Fruit fly (Drosophila melanogaster) whole organism, embryonic: ENCODE measurements around the gene GstD5.

Experiments used
- Abd-B ChIP-seq: fragments of 200-800 bp; sonication (Bioruptor generic); optimal IDR thresholded peaks from 2 replicates; lab custom pipeline; 2018; ENCODE audit warnings: missing biosample characterization, mild to moderate bottlenecking, missing genetic modification characterization, moderate library complexity
- Atf3 ChIP-seq: fragments of 200-800 bp; sonication (Bioruptor generic); optimal IDR thresholded peaks from 3 replicates; lab custom pipeline; 2016; ENCODE audit warnings: missing biosample characterization, missing genetic modification characterization
- Atf6 ChIP-seq: fragments of 200-800 bp; sonication (Bioruptor generic); IDR thresholded peaks from 2 replicates; pipeline ENCODE4 v1.3.6; 2022; ENCODE audit warnings: missing biosample characterization, missing genetic modification characterization
- B-H1 ChIP-seq: fragments of 200-800 bp; sonication (Bioruptor generic); IDR thresholded peaks from 3 replicates; pipeline ENCODE4 v1.3.6; 2022; ENCODE audit warnings: missing biosample characterization, missing genetic modification characterization
- CG10959 ChIP-seq: fragments of 200-800 bp; sonication (Bioruptor generic); IDR thresholded peaks from 2 replicates; pipeline ENCODE4 v1.3.6; 2022; ENCODE audit warnings: missing biosample characterization, missing genetic modification characterization
- CG12659 ChIP-seq: fragments of 200-800 bp; sonication (Bioruptor generic); optimal IDR thresholded peaks from 3 replicates; lab custom pipeline; 2017; ENCODE audit warnings: mild to moderate bottlenecking, missing biosample characterization, missing genetic modification reagents, missing genetic modification characterization
- CG13894 ChIP-seq: fragments of 200-800 bp; sonication (Bioruptor generic); optimal IDR thresholded peaks from 3 replicates; lab custom pipeline; 2018; ENCODE audit warnings: missing biosample characterization, mild to moderate bottlenecking, missing genetic modification characterization, moderate library complexity
- CG16779 ChIP-seq: fragments of 200-800 bp; sonication (Bioruptor generic); IDR thresholded peaks from 2 replicates; pipeline ENCODE4 v1.3.6; 2022; ENCODE audit warnings: missing biosample characterization, missing genetic modification characterization
- CG16815 ChIP-seq: fragments of 200-800 bp; sonication (Bioruptor generic); optimal IDR thresholded peaks from 3 replicates; lab custom pipeline; 2017; ENCODE audit warnings: missing biosample characterization, mild to moderate bottlenecking, missing genetic modification characterization
- CG17361 ChIP-seq: fragments of 200-800 bp; sonication (Bioruptor generic); IDR thresholded peaks from 3 replicates; pipeline ENCODE4 v1.3.6; 2022; ENCODE audit warnings: missing biosample characterization, missing genetic modification characterization
- CG1832 ChIP-seq: fragments of 200-800 bp; sonication (Bioruptor generic); optimal IDR thresholded peaks from 2 replicates; lab custom pipeline; 2017; ENCODE audit warnings: missing biosample characterization, mild to moderate bottlenecking, missing genetic modification characterization, inconsistent platforms
- CG2199 ChIP-seq: fragments of 200-800 bp; sonication (Bioruptor generic); IDR thresholded peaks from 3 replicates; pipeline ENCODE4 v1.3.6; 2022; ENCODE audit warnings: missing biosample characterization, missing genetic modification characterization
- CG2875 ChIP-seq: fragments of 200-800 bp; sonication (Bioruptor generic); optimal IDR thresholded peaks from 2 replicates; lab custom pipeline; 2017; ENCODE audit warnings: missing biosample characterization, mild to moderate bottlenecking, missing genetic modification characterization, missing genetic modification reagents
- CG31224 ChIP-seq: fragments of 200-800 bp; sonication (Bioruptor generic); IDR thresholded peaks from 2 replicates; pipeline ENCODE4 v1.3.6; 2022; ENCODE audit warnings: missing biosample characterization, missing genetic modification characterization
- CG31388 ChIP-seq: fragments of 200-800 bp; sonication (Bioruptor generic); optimal IDR thresholded peaks from 2 replicates; lab custom pipeline; 2016; ENCODE audit warnings: missing biosample characterization, missing genetic modification characterization
- CG3726 ChIP-seq: fragments of 200-800 bp; sonication (Bioruptor generic); IDR thresholded peaks from 3 replicates; pipeline ENCODE4, ENCODE4 v1.3.6; 2022; ENCODE audit warnings: missing biosample characterization, missing genetic modification characterization
- CG4707 ChIP-seq: fragments of 200-800 bp; sonication (Bioruptor generic); optimal IDR thresholded peaks from 2 replicates; lab custom pipeline; 2018; ENCODE audit warnings: missing biosample characterization, mild to moderate bottlenecking, missing genetic modification characterization, moderate library complexity
- CG4730 ChIP-seq: fragments of 200-800 bp; sonication (Bioruptor generic); IDR thresholded peaks from 2 replicates; pipeline ENCODE4 v1.3.6; 2022; ENCODE audit warnings: missing biosample characterization, missing genetic modification characterization
- CG6654 ChIP-seq: fragments of 200-800 bp; sonication (Bioruptor generic); optimal IDR thresholded peaks from 2 replicates; lab custom pipeline; 2017; ENCODE audit warnings: missing biosample characterization, mild to moderate bottlenecking, missing genetic modification characterization
- CG8478 ChIP-seq: fragments of >200 bp; optimal IDR thresholded peaks from 2 replicates; lab custom pipeline; 2018
- CG9215 ChIP-seq: fragments of 200-800 bp; sonication (Bioruptor generic); IDR thresholded peaks from 2 replicates; pipeline ENCODE4 v1.3.6; 2022; ENCODE audit warnings: missing biosample characterization, missing genetic modification characterization
- CG9797 ChIP-seq: fragments of 200-800 bp; sonication (Bioruptor generic); optimal IDR thresholded peaks from 3 replicates; lab custom pipeline; 2018; ENCODE audit warnings: missing biosample characterization, mild to moderate bottlenecking, missing genetic modification characterization
- CG9932 ChIP-seq: fragments of 200-800 bp; sonication (Bioruptor generic); IDR thresholded peaks from 2 replicates; pipeline ENCODE4 v1.3.6; 2022; ENCODE audit warnings: missing biosample characterization, missing genetic modification characterization
- CHES-1-like ChIP-seq: fragments of 200-800 bp; sonication (Bioruptor generic); optimal IDR thresholded peaks from 2 replicates; lab custom pipeline; 2016; ENCODE audit warnings: missing biosample characterization, missing genetic modification characterization
- Chrac-16 ChIP-seq: fragments of 200-800 bp; sonication (Bioruptor generic); optimal IDR thresholded peaks from 3 replicates; lab custom pipeline; 2016; ENCODE audit warnings: missing biosample characterization, missing genetic modification characterization
- CkIIα-i1 ChIP-seq: fragments of 200-800 bp; sonication (Bioruptor generic); IDR thresholded peaks from 2 replicates; pipeline ENCODE4 v1.3.6; 2022; ENCODE audit warnings: missing biosample characterization, missing genetic modification characterization
- Dip3 ChIP-seq: fragments of 200-800 bp; sonication (Bioruptor generic); optimal IDR thresholded peaks from 3 replicates; lab custom pipeline; 2016; ENCODE audit warnings: missing biosample characterization, missing genetic modification characterization
- Lpt ChIP-seq: fragments of >200 bp; optimal IDR thresholded peaks from 2 replicates; lab custom pipeline; 2018; ENCODE audit warnings: missing biosample characterization, missing genetic modification characterization
- MTF-1 ChIP-seq: fragments of 200-800 bp; sonication (Bioruptor generic); optimal IDR thresholded peaks from 2 replicates; lab custom pipeline; 2018; ENCODE audit warnings: missing biosample characterization, mild to moderate bottlenecking, missing genetic modification characterization, borderline replicate concordance
- Neu2 ChIP-seq: fragments of 200-800 bp; sonication (Bioruptor generic); optimal IDR thresholded peaks from 3 replicates; lab custom pipeline; 2016; ENCODE audit warnings: missing biosample characterization, missing genetic modification characterization, borderline replicate concordance
- NfI ChIP-seq: fragments of 200-800 bp; sonication (Bioruptor generic); optimal IDR thresholded peaks from 3 replicates; lab custom pipeline; 2018; ENCODE audit warnings: missing biosample characterization, mild to moderate bottlenecking, missing genetic modification characterization, moderate library complexity
- Oaz ChIP-seq: fragments of 200-800 bp; sonication (Bioruptor generic); IDR thresholded peaks from 2 replicates; pipeline ENCODE4 v1.3.6; 2022; ENCODE audit warnings: missing biosample characterization, missing genetic modification characterization
- Six4 ChIP-seq: fragments of 200-800 bp; sonication (Bioruptor generic); optimal IDR thresholded peaks from 2 replicates; lab custom pipeline; 2016; ENCODE audit warnings: missing biosample characterization, missing genetic modification characterization
- Usf ChIP-seq: fragments of 200-800 bp; sonication (Bioruptor generic); optimal IDR thresholded peaks from 2 replicates; lab custom pipeline; 2017; ENCODE audit warnings: missing genotype, missing biosample characterization, missing genetic modification characterization
- ab ChIP-seq: fragments of 200-800 bp; sonication (Bioruptor generic); optimal IDR thresholded peaks from 2 replicates; lab custom pipeline; 2016; ENCODE audit warnings: missing biosample characterization, missing genetic modification characterization
- ash1 ChIP-seq: fragments of 200-800 bp; sonication (Bioruptor generic); optimal IDR thresholded peaks from 2 replicates; lab custom pipeline; 2018; ENCODE audit warnings: missing biosample characterization, mild to moderate bottlenecking, missing genetic modification characterization
- bcd ChIP-seq: fragments of 200-800 bp; sonication (Bioruptor generic); optimal IDR thresholded peaks from 2 replicates; lab custom pipeline; 2017; ENCODE audit warnings: missing biosample characterization, mild to moderate bottlenecking, missing genetic modification characterization
- ci ChIP-seq: fragments of 200-800 bp; sonication (Bioruptor generic); IDR thresholded peaks from 3 replicates; pipeline ENCODE4 v1.3.6; 2022; ENCODE audit warnings: missing biosample characterization, missing genetic modification characterization
- crc ChIP-seq: fragments of 200-800 bp; sonication (Bioruptor generic); optimal IDR thresholded peaks from 2 replicates; lab custom pipeline; 2016; ENCODE audit warnings: missing biosample characterization, missing genetic modification characterization
- dmrt11E ChIP-seq: fragments of 200-800 bp; sonication (Bioruptor generic); optimal IDR thresholded peaks from 3 replicates; lab custom pipeline; 2018; ENCODE audit warnings: missing biosample characterization, mild to moderate bottlenecking, missing genetic modification characterization, moderate library complexity
- eve ChIP-seq, 2 experiments: fragments of >200 bp; optimal IDR thresholded peaks; 2 replicates each; lab custom pipeline; 2017; ENCODE audit warnings: missing biosample characterization in 2 of 2, missing genetic modification characterization in 2 of 2
- h ChIP-seq: fragments of >200 bp; optimal IDR thresholded peaks from 2 replicates; lab custom pipeline; 2017
- jumu ChIP-seq: fragments of 200-800 bp; sonication (Bioruptor generic); optimal IDR thresholded peaks from 3 replicates; lab custom pipeline; 2016; ENCODE audit warnings: missing biosample characterization, missing genetic modification characterization
- kah ChIP-seq: fragments of 200-800 bp; sonication (Bioruptor generic); optimal IDR thresholded peaks from 2 replicates; lab custom pipeline; 2018; ENCODE audit warnings: missing biosample characterization, mild to moderate bottlenecking, missing genetic modification characterization
- lola ChIP-seq, 3 experiments: fragments of >200 bp in 2 of 3; fragments of 200-800 bp in 1 of 3; sonication (Bioruptor generic) in 1 of 3; optimal IDR thresholded peaks; 2 replicates each; lab custom pipeline; 2017 to 2019; ENCODE audit warnings: missing biosample characterization in 3 of 3, missing genetic modification characterization in 3 of 3, mild to moderate bottlenecking in 1 of 3, moderate library complexity in 1 of 3
- odd ChIP-seq: fragments of 200-800 bp; sonication (Bioruptor generic); optimal IDR thresholded peaks from 2 replicates; lab custom pipeline; 2017; ENCODE audit warnings: missing biosample characterization, mild to moderate bottlenecking, missing genetic modification characterization
- stc ChIP-seq: fragments of 200-800 bp; sonication (Bioruptor generic); IDR thresholded peaks from 2 replicates; pipeline ENCODE4 v1.3.6; 2022; ENCODE audit warnings: missing biosample characterization, missing genetic modification characterization
- sug ChIP-seq: fragments of 200-800 bp; optimal IDR thresholded peaks from 2 replicates; lab custom pipeline; 2019; ENCODE audit warnings: missing biosample characterization, mild to moderate bottlenecking, missing genetic modification characterization, moderate library complexity
- tin ChIP-seq: fragments of 200-800 bp; sonication (Bioruptor generic); optimal IDR thresholded peaks from 3 replicates; lab custom pipeline; 2016; ENCODE audit warnings: missing biosample characterization, missing genetic modification characterization
- tup ChIP-seq: fragments of 200-800 bp; sonication (Bioruptor generic); optimal IDR thresholded peaks from 2 replicates; lab custom pipeline; 2016; ENCODE audit warnings: missing biosample characterization, mild to moderate bottlenecking, missing genetic modification characterization, moderate library complexity
- vvl ChIP-seq: fragments of 200-800 bp; sonication (Bioruptor generic); IDR thresholded peaks from 2 replicates; pipeline ENCODE4 v1.3.6; 2022; ENCODE audit warnings: missing biosample characterization, missing genetic modification characterization

Gene GstD5

dm6 chr3R:12425510-12426309 is 50.2 kb downstream of the GstD5 start, which contains the start of gene Pp1-87B (continued):
- peak; percentile 49 for TF ChIP-seq CG9797
- no peak for TF ChIP-seq kah (GFP tag; lab: Kevin White, UChicago)
- no peak for TF ChIP-seq Chrac-16 (GFP tag; lab: Kevin White, UChicago)
- no peak for TF ChIP-seq CG16779 (GFP tag; lab: Robert Waterston, UW)
- no peak for TF ChIP-seq Lpt (GFP tag; lab: Kevin White, UChicago)
- peak; percentile 15 for TF ChIP-seq bcd (GFP tag; lab: Kevin White, UChicago)
- TF ChIP-seq Atf3 (GFP tag; lab: Kevin White, UChicago): no peak
- no peak for TF ChIP-seq CG2199
- no peak for TF ChIP-seq h (lab: Kevin White, UChicago)
- TF ChIP-seq CG3726 (GFP tag; lab: Robert Waterston, UW): no peak
- TF ChIP-seq Neu2 (GFP tag; lab: Kevin White, UChicago): no peak
- TF ChIP-seq Oaz (GFP tag; lab: Robert Waterston, UW): no peak
- TF ChIP-seq eve (GFP tag; optimal IDR thresholded peaks at IDR 0.05; lab: Kevin White, UChicago): no peak
- TF ChIP-seq tin (GFP tag; lab: Kevin White, UChicago): no peak
- peak in 1 of 3 experiments; percentile 28 for TF ChIP-seq lola (GFP tag; optimal IDR thresholded peaks at IDR 0.05; lab: Kevin White, UChicago)
- TF ChIP-seq Dip3 (GFP tag; lab: Kevin White, UChicago): peak; percentile 10
- peak; percentile 29 for TF ChIP-seq Usf (GFP tag; lab: Kevin White, UChicago)
- no peak for TF ChIP-seq odd (GFP tag; lab: Kevin White, UChicago)
- TF ChIP-seq CHES-1-like: no peak
- peak; percentile 25; the same call in 1 of the 2 replicates for TF ChIP-seq vvl
- TF ChIP-seq CG9932 (GFP tag; lab: Robert Waterston, UW): no peak
- no peak for TF ChIP-seq tup (GFP tag; lab: Kevin White, UChicago)
- peak; percentile 97 for TF ChIP-seq CG8478
- TF ChIP-seq CG17361 (GFP tag; lab: Robert Waterston, UW): peak; percentile 80
- TF ChIP-seq CG2875 (GFP tag; lab: Kevin White, UChicago): no peak
- TF ChIP-seq jumu: peak; percentile 76
- TF ChIP-seq ash1 (GFP tag; lab: Kevin White, UChicago): no peak
- 0 out of 2 replicates have a peak, but pooled peaks have one; percentile 13 for TF ChIP-seq CG9215 (GFP tag; lab: Robert Waterston, UW)
- no peak for TF ChIP-seq CG31388 (GFP tag; lab: Kevin White, UChicago)
- TF ChIP-seq stc (GFP tag; lab: Robert Waterston, UW): no peak
- TF ChIP-seq NfI (GFP tag; lab: Kevin White, UChicago): no peak
- TF ChIP-seq CkIIα-i1: no peak
- no peak for TF ChIP-seq B-H1
- TF ChIP-seq CG4707: no peak
- TF ChIP-seq sug: peak; percentile 55
- no peak for TF ChIP-seq ab (GFP tag; lab: Kevin White, UChicago)
- TF ChIP-seq Atf6: no peak
- TF ChIP-seq CG4730: no peak
- no peak for TF ChIP-seq CG16815 (GFP tag; lab: Kevin White, UChicago)
- TF ChIP-seq CG10959 (GFP tag; lab: Robert Waterston, UW): no peak
- no peak for TF ChIP-seq CG13894 (tag; lab: Kevin White, UChicago)
- peak; percentile 30 for TF ChIP-seq Abd-B (GFP tag; lab: Kevin White, UChicago)
- TF ChIP-seq CG6654: no peak
- no peak for TF ChIP-seq dmrt11E (tag; lab: Kevin White, UChicago)
- no peak for TF ChIP-seq MTF-1 (GFP tag; lab: Kevin White, UChicago)
- TF ChIP-seq Six4: no peak
- TF ChIP-seq CG12659 (GFP tag; lab: Kevin White, UChicago): peak; percentile 87
- TF ChIP-seq ci (GFP tag; lab: Robert Waterston, UW): 0 out of 3 replicates have a peak, but pooled peaks have one; percentile 5
- no peak for TF ChIP-seq crc (GFP tag; lab: Kevin White, UChicago)
- TF ChIP-seq CG1832: peak; percentile 95
- TF ChIP-seq CG31224 (GFP tag; lab: Robert Waterston, UW): no peak
